Worm (Caenorhabditis elegans) whole organism, early embryonic: ENCODE measurements around the gene Y44A6C.2.

Source experiments
- B0310.2 ChIP-seq: sonication (generic microtip); optimal IDR thresholded peaks from 2 replicates; lab custom pipeline; 2016; ENCODE audit warnings: mild to moderate bottlenecking, missing genetic modification characterization, missing compliant biosample characterization
- aly-1 ChIP-seq: sonication (generic microtip); optimal IDR thresholded peaks from 2 replicates; lab custom pipeline; 2016; ENCODE audit warnings: missing genetic modification characterization, missing compliant biosample characterization
- ama-1 ChIP-seq: fragments of 150-350 bp; optimal IDR thresholded peaks from 2 replicates; lab custom pipeline; 2014
- ceh-13 ChIP-seq: fragments of 200-800 bp; sonication (Bioruptor generic); optimal IDR thresholded peaks from 2 replicates; lab custom pipeline; 2018; ENCODE audit warnings: mild to moderate bottlenecking, missing genetic modification characterization, missing compliant biosample characterization
- ceh-36 ChIP-seq: sonication (generic microtip); optimal IDR thresholded peaks from 2 replicates; lab custom pipeline; 2016; ENCODE audit warnings: missing genetic modification characterization, inconsistent platforms, missing compliant biosample characterization
- flt-1 ChIP-seq: fragments of 200-800 bp; sonication (Bioruptor generic); IDR thresholded peaks from 2 replicates; pipeline ENCODE4 v1.3.6; 2022; ENCODE audit warnings: missing genetic modification characterization, missing compliant biosample characterization
- hmbx-1 ChIP-seq: sonication (generic microtip); optimal IDR thresholded peaks from 2 replicates; lab custom pipeline; 2016; ENCODE audit warnings: mild to moderate bottlenecking, missing genetic modification characterization, missing compliant biosample characterization
- hmg-4 ChIP-seq: fragments of 200-800 bp; sonication (Bioruptor generic); optimal IDR thresholded peaks from 2 replicates; lab custom pipeline; 2018; ENCODE audit warnings: mild to moderate bottlenecking, missing genetic modification characterization, missing compliant biosample characterization
- hnd-1 ChIP-seq: sonication (generic microtip); optimal IDR thresholded peaks from 2 replicates; lab custom pipeline; 2016; ENCODE audit warnings: missing genetic modification characterization, missing compliant biosample characterization
- pes-1 ChIP-seq: fragments of 200-800 bp; sonication (Bioruptor generic); IDR thresholded peaks from 2 replicates; pipeline ENCODE4 v1.3.6; 2022; ENCODE audit warnings: missing genetic modification reagents, missing genetic modification characterization, missing compliant biosample characterization
- scrt-1 ChIP-seq: fragments of 200-800 bp; sonication (Bioruptor generic); IDR thresholded peaks from 2 replicates; pipeline ENCODE4 v1.3.6; 2022; ENCODE audit warnings: missing genetic modification characterization, missing compliant biosample characterization
- tbx-11 ChIP-seq: fragments of 200-800 bp; sonication (Bioruptor generic); IDR thresholded peaks from 2 replicates; pipeline ENCODE4 v1.3.6; 2022; ENCODE audit warnings: missing genetic modification characterization, missing compliant biosample characterization

ce11 chrV:20747964-20748363 lies 25.9 kb downstream of the Y44A6C.2 start:
- TF ChIP-seq flt-1 (GFP tag; lab: Robert Waterston, UW) (no peak), aly-1 (tag; lab: Kevin White, UChicago) (no peak), ama-1 (lab: Kevin White, UChicago) (no peak), scrt-1 (GFP tag; lab: Robert Waterston, UW) (no peak), B0310.2 (tag; lab: Kevin White, UChicago) (no peak), hmg-4 (no peak), pes-1 (GFP tag; lab: Robert Waterston, UW) (no peak), tbx-11 (0 out of 2 replicates have a peak, but pooled peaks have one; percentile 17), ceh-36 (tag; lab: Kevin White, UChicago) (no peak), hnd-1 (tag; lab: Kevin White, UChicago) (no peak), hmbx-1 (no peak), ceh-13 (GFP tag; lab: Kevin White, UChicago) (no peak)
